Fruit fly (Drosophila melanogaster) whole organism, embryonic: ENCODE results near the gene CG4658.
A peak's percentile ranks its signal among the peaks of the same experiment; 100 is the strongest.

Experiments used
- ATbp ChIP-seq: fragments of 200-800 bp; sonication (Bioruptor generic); optimal IDR thresholded peaks from 2 replicates; lab custom pipeline; 2017; ENCODE audit warnings: missing biosample characterization, mild to moderate bottlenecking, missing genetic modification characterization, missing genetic modification reagents
- Asciz ChIP-seq: fragments of 200-800 bp; sonication (Bioruptor generic); optimal IDR thresholded peaks from 2 replicates; lab custom pipeline; 2017; ENCODE audit warnings: missing biosample characterization, mild to moderate bottlenecking, missing genetic modification characterization, missing genetic modification reagents
- CG11695 ChIP-seq: fragments of 200-800 bp; sonication (Bioruptor generic); IDR thresholded peaks from 3 replicates; pipeline ENCODE4 v1.3.6; 2022; ENCODE audit warnings: missing biosample characterization, missing genetic modification characterization
- CG12299 ChIP-seq: fragments of 200-800 bp; sonication (Bioruptor generic); optimal IDR thresholded peaks from 2 replicates; lab custom pipeline; 2018; ENCODE audit warnings: missing biosample characterization, mild to moderate bottlenecking, missing genetic modification characterization
- CG13287 ChIP-seq: fragments of 200-800 bp; sonication (Bioruptor generic); IDR thresholded peaks from 2 replicates; pipeline ENCODE4 v1.3.6; 2022; ENCODE audit warnings: missing biosample characterization, missing genetic modification characterization; ENCODE audit not compliant: partially characterized antibody
- CG13424 ChIP-seq: fragments of 200-800 bp; sonication (Bioruptor generic); optimal IDR thresholded peaks from 2 replicates; lab custom pipeline; 2019; ENCODE audit warnings: missing biosample characterization, mild to moderate bottlenecking, missing genetic modification characterization, moderate library complexity
- CG13894 ChIP-seq: fragments of 200-800 bp; sonication (Bioruptor generic); optimal IDR thresholded peaks from 3 replicates; lab custom pipeline; 2018; ENCODE audit warnings: missing biosample characterization, mild to moderate bottlenecking, missing genetic modification characterization, moderate library complexity
- CG14014 ChIP-seq: fragments of 200-800 bp; sonication (Bioruptor generic); IDR thresholded peaks from 2 replicates; pipeline ENCODE4 v1.3.6; 2022; ENCODE audit warnings: missing biosample characterization, missing genetic modification characterization
- CG15269 ChIP-seq: fragments of 200-800 bp; sonication (Bioruptor generic); optimal IDR thresholded peaks from 2 replicates; lab custom pipeline; 2018; ENCODE audit warnings: missing biosample characterization, mild to moderate bottlenecking, missing genetic modification characterization, moderate library complexity
- CG16815 ChIP-seq: fragments of 200-800 bp; sonication (Bioruptor generic); optimal IDR thresholded peaks from 3 replicates; lab custom pipeline; 2017; ENCODE audit warnings: missing biosample characterization, mild to moderate bottlenecking, missing genetic modification characterization
- CG18599 ChIP-seq: fragments of 200-800 bp; sonication (Bioruptor generic); optimal IDR thresholded peaks from 3 replicates; lab custom pipeline; 2017; ENCODE audit warnings: missing biosample characterization, missing genetic modification characterization, mild to moderate bottlenecking, moderate library complexity, missing genetic modification reagents
- CG2120 ChIP-seq: fragments of 200-800 bp; sonication (Bioruptor generic); optimal IDR thresholded peaks from 3 replicates; lab custom pipeline; 2016; ENCODE audit warnings: missing biosample characterization, missing genetic modification characterization
- CG31441 ChIP-seq: fragments of 200-800 bp; sonication (Bioruptor generic); IDR thresholded peaks from 2 replicates; pipeline ENCODE4 v1.3.6; 2022; ENCODE audit warnings: missing biosample characterization, missing genetic modification characterization
- CG32532 ChIP-seq: fragments of 200-800 bp; sonication (Bioruptor generic); IDR thresholded peaks from 2 replicates; pipeline ENCODE4 v1.3.6; 2022; ENCODE audit warnings: missing biosample characterization, missing genetic modification characterization
- CG3847 ChIP-seq: fragments of 200-800 bp; sonication (Bioruptor generic); IDR thresholded peaks from 2 replicates; pipeline ENCODE4 v1.3.6; 2022; ENCODE audit warnings: missing biosample characterization, missing genetic modification characterization
- CG6765 ChIP-seq: fragments of 200-800 bp; sonication (Bioruptor generic); optimal IDR thresholded peaks from 3 replicates; lab custom pipeline; 2017; ENCODE audit warnings: missing biosample characterization, mild to moderate bottlenecking, missing genetic modification characterization
- CG6854 ChIP-seq: fragments of 200-800 bp; sonication (Bioruptor generic); optimal IDR thresholded peaks from 3 replicates; lab custom pipeline; 2017; ENCODE audit warnings: missing biosample characterization, mild to moderate bottlenecking, missing genetic modification characterization
- CG7357 ChIP-seq: fragments of 200-800 bp; sonication (Bioruptor generic); IDR thresholded peaks from 3 replicates; pipeline ENCODE4 v1.3.6; 2022; ENCODE audit warnings: missing biosample characterization, missing genetic modification characterization
- CG7745 ChIP-seq: fragments of 200-800 bp; sonication (Bioruptor generic); optimal IDR thresholded peaks from 2 replicates; lab custom pipeline; 2018; ENCODE audit warnings: missing biosample characterization, mild to moderate bottlenecking, missing genetic modification characterization, moderate library complexity
- CG8924 ChIP-seq: fragments of 200-800 bp; optimal IDR thresholded peaks from 3 replicates; lab custom pipeline; 2019; ENCODE audit warnings: missing biosample characterization, mild to moderate bottlenecking, missing genetic modification characterization, moderate library complexity
- Dbx ChIP-seq: fragments of 200-800 bp; sonication (Bioruptor generic); IDR thresholded peaks from 3 replicates; pipeline ENCODE4 v1.3.6; 2022; ENCODE audit warnings: missing biosample characterization, missing genetic modification characterization
- Gug ChIP-seq: fragments of 200-800 bp; sonication (Bioruptor generic); IDR thresholded peaks from 4 replicates; pipeline ENCODE4 v1.3.6; 2022; ENCODE audit warnings: missing biosample characterization, missing genetic modification characterization
- HLH3B ChIP-seq: fragments of 200-800 bp; sonication (Bioruptor generic); IDR thresholded peaks from 2 replicates; pipeline ENCODE4 v1.3.6; 2022; ENCODE audit warnings: missing biosample characterization, missing genetic modification characterization
- Kr ChIP-seq: fragments of 200-800 bp; sonication (Bioruptor generic); optimal IDR thresholded peaks from 2 replicates; lab custom pipeline; 2017; ENCODE audit warnings: missing biosample characterization, mild to moderate bottlenecking, missing genetic modification characterization
- MESR4 ChIP-seq: fragments of 200-800 bp; sonication (Bioruptor generic); optimal IDR thresholded peaks from 2 replicates; lab custom pipeline; 2018; ENCODE audit warnings: missing biosample characterization, mild to moderate bottlenecking, missing genetic modification characterization, moderate library complexity
- NK7.1 ChIP-seq: fragments of 200-800 bp; sonication (Bioruptor generic); optimal IDR thresholded peaks from 3 replicates; lab custom pipeline; 2016; ENCODE audit warnings: missing biosample characterization, missing genetic modification characterization
- Nf-YC ChIP-seq: fragments of 200-800 bp; optimal IDR thresholded peaks from 3 replicates; lab custom pipeline; 2019; ENCODE audit warnings: missing biosample characterization, mild to moderate bottlenecking, missing genetic modification characterization, moderate library complexity
- NfI ChIP-seq: fragments of 200-800 bp; sonication (Bioruptor generic); optimal IDR thresholded peaks from 3 replicates; lab custom pipeline; 2018; ENCODE audit warnings: missing biosample characterization, mild to moderate bottlenecking, missing genetic modification characterization, moderate library complexity
- Sox102F ChIP-seq: fragments of 200-800 bp; sonication (Bioruptor generic); optimal IDR thresholded peaks from 2 replicates; lab custom pipeline; 2018; ENCODE audit warnings: missing biosample characterization, mild to moderate bottlenecking, missing genetic modification characterization, moderate library complexity
- Trl ChIP-seq, 3 experiments: fragments of >200 bp in 2 of 3; fragments of 200-800 bp in 1 of 3; sonication (Bioruptor generic) in 1 of 3; optimal IDR thresholded peaks; 2 replicates in 1 of 3; 3 replicates in 2 of 3; lab custom pipeline; 2016 to 2017; ENCODE audit warnings: missing biosample characterization in 1 of 3, missing genetic modification characterization in 1 of 3
- YL-1 ChIP-seq: fragments of 200-800 bp; sonication (Bioruptor generic); optimal IDR thresholded peaks from 3 replicates; lab custom pipeline; 2017; ENCODE audit warnings: missing biosample characterization, mild to moderate bottlenecking, missing genetic modification characterization
- al ChIP-seq: fragments of 200-800 bp; sonication (Bioruptor generic); IDR thresholded peaks from 2 replicates; pipeline ENCODE4 v1.3.6; 2022; ENCODE audit warnings: missing biosample characterization, missing genetic modification characterization
- cg ChIP-seq: fragments of 200-800 bp; sonication (Bioruptor generic); optimal IDR thresholded peaks from 3 replicates; lab custom pipeline; 2019; ENCODE audit warnings: missing biosample characterization, mild to moderate bottlenecking, missing genetic modification characterization, moderate library complexity
- da ChIP-seq: fragments of 200-800 bp; sonication (Bioruptor generic); optimal IDR thresholded peaks from 2 replicates; lab custom pipeline; 2016; ENCODE audit warnings: missing biosample characterization, missing genetic modification characterization
- dysf ChIP-seq: fragments of 200-800 bp; sonication (Bioruptor generic); IDR thresholded peaks from 3 replicates; pipeline ENCODE4 v1.3.6; 2022; ENCODE audit warnings: missing biosample characterization, missing genetic modification characterization
- ftz-f1 ChIP-seq: fragments of 200-800 bp; sonication (Bioruptor generic); optimal IDR thresholded peaks from 2 replicates; lab custom pipeline; 2016; ENCODE audit warnings: missing biosample characterization, missing genetic modification characterization
- grn ChIP-seq: fragments of 200-800 bp; sonication (Bioruptor generic); optimal IDR thresholded peaks from 3 replicates; lab custom pipeline; 2017; ENCODE audit warnings: missing biosample characterization, missing genetic modification characterization
- hkb ChIP-seq, 2 experiments: fragments of 200-800 bp in 1 of 2; fragments of >200 bp in 1 of 2; sonication (Bioruptor generic) in 1 of 2; IDR thresholded peaks in 1 of 2; optimal IDR thresholded peaks in 1 of 2; 2 replicates each; pipeline versions ENCODE4 v1.3.6 to Lab custom; 2017 to 2022; ENCODE audit warnings: missing biosample characterization in 1 of 2, missing genetic modification characterization in 1 of 2
- kay ChIP-seq: fragments of 200-800 bp; sonication (Bioruptor generic); optimal IDR thresholded peaks from 2 replicates; lab custom pipeline; 2016; ENCODE audit warnings: missing biosample characterization, missing genetic modification characterization
- lov ChIP-seq, 2 experiments: fragments of 200-800 bp in 1 of 2; fragments of >200 bp in 1 of 2; sonication (Bioruptor generic) in 1 of 2; IDR thresholded peaks in 1 of 2; optimal IDR thresholded peaks in 1 of 2; 2 replicates in 1 of 2; 3 replicates in 1 of 2; pipeline versions ENCODE4 v1.3.6 to Lab custom; 2017 to 2022; ENCODE audit warnings: missing biosample characterization in 1 of 2, missing genetic modification characterization in 1 of 2
- org-1 ChIP-seq: fragments of 200-800 bp; sonication (Bioruptor generic); optimal IDR thresholded peaks from 2 replicates; lab custom pipeline; 2017; ENCODE audit warnings: missing biosample characterization, missing genetic modification characterization
- peb ChIP-seq: fragments of 200-800 bp; sonication (Bioruptor generic); IDR thresholded peaks from 2 replicates; pipeline ENCODE4 v1.3.6; 2022; ENCODE audit warnings: missing biosample characterization, missing genetic modification characterization
- pita ChIP-seq: fragments of 200-800 bp; sonication (Bioruptor generic); optimal IDR thresholded peaks from 2 replicates; lab custom pipeline; 2017; ENCODE audit warnings: missing biosample characterization, mild to moderate bottlenecking, missing genetic modification characterization
- repo ChIP-seq: fragments of 200-800 bp; sonication (Bioruptor generic); optimal IDR thresholded peaks from 2 replicates; lab custom pipeline; 2016; ENCODE audit warnings: missing biosample characterization, missing genetic modification characterization
- ro ChIP-seq: fragments of 200-800 bp; sonication (Bioruptor generic); IDR thresholded peaks from 2 replicates; pipeline ENCODE4 v1.3.6; 2022; ENCODE audit warnings: missing biosample characterization, missing genetic modification characterization
- sna ChIP-seq: fragments of 200-800 bp; sonication (Bioruptor generic); IDR thresholded peaks from 2 replicates; pipeline ENCODE4 v1.3.6; 2022; ENCODE audit warnings: missing biosample characterization, missing genetic modification characterization; ENCODE audit not compliant: partially characterized antibody
- stc ChIP-seq: fragments of 200-800 bp; sonication (Bioruptor generic); IDR thresholded peaks from 2 replicates; pipeline ENCODE4 v1.3.6; 2022; ENCODE audit warnings: missing biosample characterization, missing genetic modification characterization
- tna ChIP-seq: fragments of 200-800 bp; sonication (Bioruptor generic); IDR thresholded peaks from 2 replicates; pipeline ENCODE4 v1.3.6; 2022; ENCODE audit warnings: missing biosample characterization, missing genetic modification characterization; ENCODE audit not compliant: partially characterized antibody

Gene CG4658

dm6 chr2L:9908468-9908967, 48.4 kb upstream of the CG4658 start, which contains the start of gene CG13124 (continued):
- no peak for TF ChIP-seq lov (optimal IDR thresholded peaks at IDR 0.05; lab: Kevin White, UChicago)
- no peak for TF ChIP-seq lov (GFP tag; IDR thresholded peaks at IDR 0.05; lab: Robert Waterston, UW)
- no peak for TF ChIP-seq YL-1
- TF ChIP-seq CG13287: peak; percentile 44
- peak; percentile 42 for TF ChIP-seq CG6854 (GFP tag; lab: Kevin White, UChicago)
- TF ChIP-seq Gug: no peak
- TF ChIP-seq CG18599 (GFP tag; lab: Kevin White, UChicago): peak; percentile 43
- peak; percentile 17 for TF ChIP-seq CG8924 (tag; lab: Kevin White, UChicago)
- no peak for TF ChIP-seq stc (GFP tag; lab: Robert Waterston, UW)
- no peak for TF ChIP-seq repo (GFP tag; lab: Kevin White, UChicago)
- TF ChIP-seq Sox102F: peak; percentile 4
- peak; percentile 46 for TF ChIP-seq CG2120 (GFP tag; lab: Kevin White, UChicago)
- peak; percentile 10 for TF ChIP-seq Nf-YC (tag; lab: Kevin White, UChicago)
- TF ChIP-seq CG32532 (GFP tag; lab: Robert Waterston, UW): peak; percentile 73; the same call in 1 of the 2 replicates
- TF ChIP-seq grn (GFP tag; lab: Kevin White, UChicago): no peak
- peak; percentile 55 to 84 for TF ChIP-seq Trl (optimal IDR thresholded peaks at IDR 0.05; lab: Kevin White, UChicago)
- no peak for TF ChIP-seq Trl (GFP tag; optimal IDR thresholded peaks at IDR 0.05; lab: Kevin White, UChicago)
- 0 out of 2 replicates have a peak, but pooled peaks have one; percentile 8 for TF ChIP-seq tna (GFP tag; lab: Robert Waterston, UW)
- TF ChIP-seq CG16815 (GFP tag; lab: Kevin White, UChicago): no peak
- TF ChIP-seq pita (GFP tag; lab: Kevin White, UChicago): no peak
- TF ChIP-seq dysf (GFP tag; lab: Robert Waterston, UW): peak; percentile 43; the same call in 2 of the 3 replicates
- peak; percentile 50 for TF ChIP-seq CG13894 (tag; lab: Kevin White, UChicago)
- 0 out of 2 replicates have a peak, but pooled peaks have one; percentile 7 for TF ChIP-seq CG3847
- no peak for TF ChIP-seq NK7.1 (GFP tag; lab: Kevin White, UChicago)
- TF ChIP-seq CG12299 (tag; lab: Kevin White, UChicago): peak; percentile 8
- peak; percentile 5 for TF ChIP-seq MESR4 (GFP tag; lab: Kevin White, UChicago)
- TF ChIP-seq CG11695: peak; percentile 23; the same call in 1 of the 3 replicates
- peak; percentile 32 for TF ChIP-seq NfI (GFP tag; lab: Kevin White, UChicago)
- no peak for TF ChIP-seq sna (GFP tag; lab: Robert Waterston, UW)
- TF ChIP-seq CG14014 (GFP tag; lab: Robert Waterston, UW): peak; percentile 24; the same call in 1 of the 2 replicates
- TF ChIP-seq CG7745 (tag; lab: Kevin White, UChicago): no peak
- peak; percentile 46 for TF ChIP-seq cg (GFP tag; lab: Kevin White, UChicago)
- TF ChIP-seq hkb (optimal IDR thresholded peaks at IDR 0.05; lab: Kevin White, UChicago): no peak
- TF ChIP-seq hkb (GFP tag; IDR thresholded peaks at IDR 0.05; lab: Robert Waterston, UW): peak; percentile 24
- no peak for TF ChIP-seq da (GFP tag; lab: Kevin White, UChicago)
- TF ChIP-seq kay (GFP tag; lab: Kevin White, UChicago): peak; percentile 43
- TF ChIP-seq ftz-f1: no peak
- peak; percentile 42; the same call in 1 of the 3 replicates for TF ChIP-seq Dbx (GFP tag; lab: Robert Waterston, UW)
- TF ChIP-seq Kr (GFP tag; lab: Kevin White, UChicago): no peak
- peak; percentile 16 for TF ChIP-seq ATbp
- TF ChIP-seq ro (GFP tag; lab: Robert Waterston, UW): no peak
- TF ChIP-seq CG31441 (GFP tag; lab: Robert Waterston, UW): no peak
- TF ChIP-seq al (GFP tag; lab: Robert Waterston, UW): no peak
- no peak for TF ChIP-seq Asciz (GFP tag; lab: Kevin White, UChicago)
- TF ChIP-seq CG7357 (GFP tag; lab: Robert Waterston, UW): no peak
- no peak for TF ChIP-seq peb
- TF ChIP-seq CG6765 (GFP tag; lab: Kevin White, UChicago): peak; percentile 54
- TF ChIP-seq CG13424 (tag; lab: Kevin White, UChicago): peak; percentile 40
- no peak for TF ChIP-seq org-1 (GFP tag; lab: Kevin White, UChicago)
- TF ChIP-seq HLH3B (GFP tag; lab: Robert Waterston, UW): no peak
- peak; percentile 44 for TF ChIP-seq CG15269
